Worm (Caenorhabditis elegans) whole organism, L2 larva: Measurements from ENCODE around the gene srz-69.

Experiments used
- C34F6.9 ChIP-seq: fragments of 150-350 bp; optimal IDR thresholded peaks from 2 replicates; lab custom pipeline; 2014; ENCODE audit warnings: missing biosample characterization, missing genetic modification characterization
- F13H6.1 ChIP-seq: sonication (generic microtip); optimal IDR thresholded peaks from 2 replicates; lab custom pipeline; 2016; ENCODE audit warnings: missing genetic modification characterization, missing compliant biosample characterization
- Y55F3AM.14 ChIP-seq: fragments of 200-800 bp; sonication (Bioruptor generic); optimal IDR thresholded peaks from 2 replicates; lab custom pipeline; 2018; ENCODE audit warnings: mild to moderate bottlenecking, missing genetic modification characterization, missing compliant biosample characterization
- ZK546.5 ChIP-seq: sonication (generic microtip); optimal IDR thresholded peaks from 2 replicates; lab custom pipeline; 2017; ENCODE audit warnings: missing biosample characterization, missing genetic modification characterization
- alr-1 ChIP-seq: fragments of 150-350 bp; optimal IDR thresholded peaks from 2 replicates; lab custom pipeline; 2014; ENCODE audit warnings: missing biosample characterization, missing genetic modification characterization
- aly-2 ChIP-seq: fragments of 150-350 bp; optimal IDR thresholded peaks from 2 replicates; lab custom pipeline; 2014; ENCODE audit warnings: missing biosample characterization, missing genetic modification characterization
- ama-1 ChIP-seq: fragments of 150-350 bp; optimal IDR thresholded peaks from 2 replicates; lab custom pipeline; 2018; ENCODE audit warnings: inconsistent platforms
- blmp-1 ChIP-seq: sonication (generic microtip); optimal IDR thresholded peaks from 2 replicates; lab custom pipeline; 2017; ENCODE audit warnings: missing genetic modification characterization, mild to moderate bottlenecking, missing compliant biosample characterization, antibody characterized with exemption, moderate library complexity; ENCODE audit not compliant: insufficient read depth
- crh-2 ChIP-seq: sonication (generic microtip); optimal IDR thresholded peaks from 2 replicates; lab custom pipeline; 2017; ENCODE audit warnings: missing biosample characterization, missing genetic modification characterization
- dmd-4 ChIP-seq: sonication (generic microtip); optimal IDR thresholded peaks from 2 replicates; lab custom pipeline; 2017; ENCODE audit warnings: missing biosample characterization, missing genetic modification characterization
- egl-27 ChIP-seq: sonication (generic microtip); optimal IDR thresholded peaks from 3 replicates; lab custom pipeline; 2017; ENCODE audit warnings: missing biosample characterization, missing genetic modification reagents, missing genetic modification characterization
- elt-1 ChIP-seq: fragments of 150-350 bp; optimal IDR thresholded peaks from 2 replicates; lab custom pipeline; 2014; ENCODE audit warnings: missing biosample characterization, missing genetic modification characterization
- elt-3 ChIP-seq: sonication (generic microtip); optimal IDR thresholded peaks from 2 replicates; lab custom pipeline; 2017; ENCODE audit warnings: missing biosample characterization, missing genetic modification characterization
- fos-1 ChIP-seq: fragments of 150-350 bp; optimal IDR thresholded peaks from 2 replicates; lab custom pipeline; 2014; ENCODE audit warnings: missing biosample characterization, missing genetic modification characterization
- gmeb-1 ChIP-seq: fragments of 150-350 bp; optimal IDR thresholded peaks from 2 replicates; lab custom pipeline; 2014; ENCODE audit warnings: missing biosample characterization, missing genetic modification characterization
- lin-11 ChIP-seq: fragments of 150-350 bp; sonication (generic microtip); optimal IDR thresholded peaks from 2 replicates; lab custom pipeline; 2014; ENCODE audit warnings: missing biosample characterization, missing genetic modification characterization, inconsistent platforms, mixed read lengths
- lin-13 ChIP-seq: fragments of 150-350 bp; optimal IDR thresholded peaks from 2 replicates; lab custom pipeline; 2014; ENCODE audit warnings: missing biosample characterization, missing genetic modification reagents, missing genetic modification characterization
- lin-39 ChIP-seq: fragments of 150-350 bp; optimal IDR thresholded peaks from 2 replicates; lab custom pipeline; 2014; ENCODE audit warnings: missing biosample characterization, missing genetic modification reagents, missing genetic modification characterization
- lsy-2 ChIP-seq, 2 experiments: fragments of 150-350 bp in 1 of 2; sonication (generic microtip) in 1 of 2; optimal IDR thresholded peaks; 2 replicates each; lab custom pipeline; 2014 to 2017; ENCODE audit warnings: missing biosample characterization in 2 of 2, missing genetic modification characterization in 2 of 2
- mdl-1 ChIP-seq, 2 experiments: fragments of 150-350 bp in 1 of 2; sonication (generic microtip) in 1 of 2; optimal IDR thresholded peaks; 2 replicates each; lab custom pipeline; 2017; ENCODE audit warnings: missing biosample characterization in 2 of 2, missing genetic modification characterization in 2 of 2
- nhr-11 ChIP-seq: fragments of 150-350 bp; optimal IDR thresholded peaks from 2 replicates; lab custom pipeline; 2014; ENCODE audit warnings: missing biosample characterization, missing genetic modification characterization
- nhr-12 ChIP-seq: fragments of 150-350 bp; optimal IDR thresholded peaks from 2 replicates; lab custom pipeline; 2014; ENCODE audit warnings: missing biosample characterization, missing genetic modification characterization
- nhr-129 ChIP-seq: fragments of 150-350 bp; optimal IDR thresholded peaks from 2 replicates; lab custom pipeline; 2014; ENCODE audit warnings: missing biosample characterization, missing genetic modification characterization
- nhr-25 ChIP-seq: fragments of 150-350 bp; sonication (generic microtip); optimal IDR thresholded peaks from 3 replicates; lab custom pipeline; 2014; ENCODE audit warnings: missing biosample characterization, missing genetic modification characterization
- nhr-6 ChIP-seq: fragments of 150-350 bp; optimal IDR thresholded peaks from 2 replicates; lab custom pipeline; 2014; ENCODE audit warnings: missing biosample characterization, missing genetic modification characterization
- nhr-77 ChIP-seq: fragments of 150-350 bp; optimal IDR thresholded peaks from 2 replicates; lab custom pipeline; 2014; ENCODE audit warnings: missing biosample characterization, missing genetic modification characterization
- peb-1 ChIP-seq: fragments of 150-350 bp; optimal IDR thresholded peaks from 2 replicates; lab custom pipeline; 2014; ENCODE audit warnings: missing biosample characterization, missing genetic modification characterization
- sem-4 ChIP-seq: fragments of 150-350 bp; optimal IDR thresholded peaks from 2 replicates; lab custom pipeline; 2014; ENCODE audit warnings: missing biosample characterization, missing genetic modification reagents, missing genetic modification characterization
- sma-9 ChIP-seq, 2 experiments: fragments of 150-350 bp in 1 of 2; sonication (generic microtip) in 1 of 2; optimal IDR thresholded peaks; 2 replicates each; lab custom pipeline; 2014 to 2016; ENCODE audit warnings: missing genetic modification characterization in 2 of 2, mild to moderate bottlenecking in 1 of 2, missing biosample characterization in 1 of 2, missing compliant biosample characterization in 1 of 2, missing genetic modification reagents in 1 of 2, moderate library complexity in 1 of 2
- unc-39 ChIP-seq: fragments of 150-350 bp; optimal IDR thresholded peaks from 2 replicates; lab custom pipeline; 2014; ENCODE audit warnings: missing biosample characterization, missing genetic modification characterization
- unc-55 ChIP-seq: fragments of 150-350 bp; sonication (generic microtip); optimal IDR thresholded peaks from 3 replicates; lab custom pipeline; 2014; ENCODE audit warnings: missing biosample characterization, missing genetic modification reagents, missing genetic modification characterization
- unc-62 ChIP-seq: fragments of 150-350 bp; optimal IDR thresholded peaks from 2 replicates; lab custom pipeline; 2014; ENCODE audit warnings: missing biosample characterization, missing genetic modification reagents, missing genetic modification characterization
- zag-1 ChIP-seq: fragments of 150-350 bp; optimal IDR thresholded peaks from 2 replicates; lab custom pipeline; 2014; ENCODE audit warnings: missing biosample characterization, missing genetic modification characterization
- ztf-11 ChIP-seq: sonication (generic microtip); optimal IDR thresholded peaks from 2 replicates; lab custom pipeline; 2017; ENCODE audit warnings: missing biosample characterization, missing genetic modification characterization
- ztf-4 ChIP-seq: fragments of 150-350 bp; optimal IDR thresholded peaks from 2 replicates; lab custom pipeline; 2014; ENCODE audit warnings: missing biosample characterization, missing genetic modification characterization

srz-69 gene

DNA sequence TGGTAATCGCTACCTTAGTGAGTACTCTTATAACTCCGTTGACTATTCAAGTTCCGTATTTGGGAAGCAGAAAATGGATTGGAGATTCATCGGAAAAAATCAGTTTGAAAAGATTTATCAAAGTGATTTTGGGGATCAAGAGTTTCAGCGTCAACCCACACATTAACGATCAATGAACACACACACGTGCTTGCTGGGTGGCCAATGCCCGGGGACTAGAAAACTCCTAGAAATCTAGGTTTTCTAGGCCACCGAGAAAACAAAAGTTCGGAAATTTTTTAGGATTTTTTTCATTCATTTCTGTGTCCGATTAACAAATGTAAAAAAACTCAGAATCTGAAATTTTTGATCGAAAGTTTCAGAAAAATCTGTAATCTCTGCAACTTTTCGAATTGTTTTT lies 28.9 kb upstream of the srz-69 start:
- TF ChIP-seq aly-2 (tag; lab: Kevin White, UChicago) (no peak), lin-13 (GFP tag; lab: Kevin White, UChicago) (no peak), Y55F3AM.14 (no peak), alr-1 (no peak), crh-2 (tag; lab: Kevin White, UChicago) (no peak), lsy-2 (tag; optimal IDR thresholded peaks at IDR 0.05; lab: Kevin White, UChicago) (peak in 1 of 2 experiments; percentile 5)

DNA sequence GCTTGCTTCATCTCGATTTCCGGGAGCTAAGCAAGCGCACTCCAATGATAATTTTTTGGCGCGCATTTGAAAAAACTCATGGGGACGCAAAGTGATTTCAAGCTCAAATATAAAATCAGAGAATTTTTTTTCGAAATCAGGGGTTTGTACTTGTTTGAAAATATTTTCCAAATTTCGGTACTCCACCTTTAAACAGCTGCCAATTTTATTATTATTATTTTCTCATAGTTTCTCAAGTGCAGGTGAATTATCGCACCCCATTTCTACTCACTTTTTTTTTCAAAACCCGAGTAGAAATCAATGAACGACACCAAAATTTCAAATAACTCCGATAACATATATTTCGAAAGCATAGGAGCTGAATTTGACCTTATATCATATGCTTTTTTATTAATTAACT lies 27.1 kb upstream of the srz-69 start, which contains the start of gene srz-83:
TSS of gene srz-83 (plus strand) at position 301 of the 400 bp plus-strand sequence.
- TF ChIP-seq unc-39 (tag; lab: Kevin White, UChicago) = no peak
- no peak for TF ChIP-seq peb-1 (tag; lab: Kevin White, UChicago)
- TF ChIP-seq nhr-129 (tag; lab: Kevin White, UChicago) = no peak
- TF ChIP-seq fos-1 (tag; lab: Kevin White, UChicago) = no peak
- no peak for TF ChIP-seq sem-4 (tag; lab: Kevin White, UChicago)
- no peak for TF ChIP-seq dmd-4 (tag; lab: Kevin White, UChicago)
- no peak for TF ChIP-seq ztf-11 (tag; lab: Kevin White, UChicago)
- no peak for TF ChIP-seq gmeb-1
- TF ChIP-seq F13H6.1 = no peak
- no peak for TF ChIP-seq elt-1 (tag; lab: Kevin White, UChicago)
- no peak for TF ChIP-seq lin-11 (tag; lab: Kevin White, UChicago)
- no peak for TF ChIP-seq egl-27 (tag; lab: Kevin White, UChicago)
- TF ChIP-seq nhr-6 = no peak
- no peak for TF ChIP-seq sma-9 (GFP tag; optimal IDR thresholded peaks at IDR 0.05; lab: Kevin White, UChicago)
- TF ChIP-seq sma-9 (tag; optimal IDR thresholded peaks at IDR 0.05; lab: Kevin White, UChicago) = no peak
- TF ChIP-seq nhr-11 (tag; lab: Kevin White, UChicago) = no peak

DNA sequence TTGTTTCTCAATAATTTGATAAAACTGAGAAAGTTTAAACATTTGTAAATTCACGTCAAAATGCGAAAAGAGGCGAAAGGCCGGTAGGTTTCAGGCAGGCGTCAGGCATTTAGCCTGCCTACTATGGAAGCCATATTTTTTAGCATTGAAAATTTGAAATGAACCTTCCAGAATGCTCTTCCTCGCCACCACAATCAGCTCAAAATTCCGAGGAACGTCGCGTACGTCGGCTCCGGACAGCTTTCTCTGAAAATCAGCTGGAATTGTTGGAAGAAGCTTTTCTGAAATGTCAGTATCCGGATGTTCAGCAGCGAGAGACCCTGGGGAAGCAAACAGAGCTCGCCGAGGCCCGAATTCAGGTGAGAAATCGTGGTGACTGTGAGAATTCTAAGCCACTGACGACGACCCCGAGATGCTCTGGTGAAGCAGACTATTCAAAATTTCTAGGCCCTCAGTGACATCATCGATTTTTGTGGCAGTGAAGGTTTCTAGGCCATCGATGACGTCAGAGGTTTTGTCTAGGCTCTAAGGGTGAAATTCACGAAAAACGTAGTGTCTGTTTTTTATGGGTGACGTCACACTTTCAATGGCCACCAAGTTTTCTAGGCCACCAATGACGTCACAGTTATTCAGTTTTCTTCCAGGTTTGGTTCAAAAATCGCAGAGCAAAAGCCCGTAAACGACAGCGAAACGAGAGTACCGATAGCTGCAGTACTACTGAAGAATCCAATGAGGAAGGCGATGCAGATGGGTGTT lies 25.1 kb upstream of the srz-69 start:
- TF ChIP-seq F13H6.1 = no peak
- no peak for TF ChIP-seq nhr-25 (tag; lab: Kevin White, UChicago)
- TF ChIP-seq elt-1 (tag; lab: Kevin White, UChicago) = no peak
- TF ChIP-seq mdl-1 (tag; optimal IDR thresholded peaks at IDR 0.05; lab: Kevin White, UChicago) = no peak
- TF ChIP-seq lin-11 (tag; lab: Kevin White, UChicago) = no peak
- TF ChIP-seq ZK546.5 = no peak
- TF ChIP-seq nhr-11 (tag; lab: Kevin White, UChicago) = no peak
- no peak for TF ChIP-seq sma-9 (GFP tag; optimal IDR thresholded peaks at IDR 0.05; lab: Kevin White, UChicago)
- no peak for TF ChIP-seq sma-9 (tag; optimal IDR thresholded peaks at IDR 0.05; lab: Kevin White, UChicago)
- TF ChIP-seq unc-55 (GFP tag; lab: Kevin White, UChicago) = no peak
- no peak for TF ChIP-seq elt-3
- no peak for TF ChIP-seq sem-4 (tag; lab: Kevin White, UChicago)
- no peak for TF ChIP-seq gmeb-1
- TF ChIP-seq lin-39 = no peak
- TF ChIP-seq nhr-77 (tag; lab: Kevin White, UChicago) = no peak
- TF ChIP-seq blmp-1 = no peak
- no peak for TF ChIP-seq zag-1
- TF ChIP-seq C34F6.9 (tag; lab: Kevin White, UChicago) = no peak
- no peak for TF ChIP-seq ztf-4 (tag; lab: Kevin White, UChicago)
- no peak for TF ChIP-seq ama-1 (lab: Kevin White, UChicago)
- no peak for TF ChIP-seq unc-62

DNA sequence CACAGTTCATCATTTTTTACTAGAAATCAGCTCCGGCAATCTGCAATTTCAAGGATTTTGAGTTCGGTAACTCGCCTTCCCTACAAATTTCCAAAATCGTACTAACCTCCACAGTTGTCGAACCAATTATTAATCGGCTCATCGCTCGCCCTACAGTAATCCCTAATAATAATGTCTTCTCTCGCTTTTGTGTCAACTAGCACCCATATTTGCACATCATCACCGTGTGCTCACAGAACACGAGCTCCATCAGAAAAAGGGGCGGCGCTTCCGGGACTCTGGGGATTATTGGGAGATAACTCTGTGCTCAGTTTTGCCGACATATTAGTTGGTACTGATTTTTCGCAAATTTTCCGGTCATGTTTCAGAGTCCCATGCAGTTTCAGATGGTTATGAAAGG lies 20.9 kb upstream of the srz-69 start, which contains the start of gene ceh-53:
TSS of gene ceh-53 (plus strand) at position 301 of the 400 bp plus-strand sequence.
- TF ChIP-seq lin-11 (tag; lab: Kevin White, UChicago) (no peak), nhr-12 (no peak), zag-1 (no peak), ztf-4 (tag; lab: Kevin White, UChicago) (no peak), dmd-4 (tag; lab: Kevin White, UChicago) (no peak), nhr-11 (tag; lab: Kevin White, UChicago) (no peak), gmeb-1 (no peak), F13H6.1 (no peak), nhr-6 (no peak), nhr-129 (tag; lab: Kevin White, UChicago) (no peak), Y55F3AM.14 (no peak)
- TF ChIP-seq, all 48 proteins: peak for 0
